Fruit fly (Drosophila melanogaster): ENCODE measurements around the gene CG13058.
A peak's percentile ranks its signal among the peaks of the same experiment; 100 is the strongest.

Gene CG13058

dm6 chr3L:16279987-16280454 lies 48.6 kb upstream of the CG13058 start, which contains the start of gene CG13064:
Gene CG13064, plus strand, starts transcription at chr3L:16280404.
- TF ChIP-seq CG10565 (GFP tag; optimal IDR thresholded peaks at IDR 0.05) (no peak), CG15269 (tag; optimal IDR thresholded peaks at IDR 0.05) (peak; percentile 27), CG32532 (GFP tag; IDR thresholded peaks at IDR 0.05) (no peak), CG12769 (tag; optimal IDR thresholded peaks at IDR 0.05) (peak; percentile 50), Abd-B (GFP tag; optimal IDR thresholded peaks at IDR 0.05) (no peak), oc (tag; optimal IDR thresholded peaks at IDR 0.05) (peak; percentile 56), chinmo (GFP tag; IDR thresholded peaks at IDR 0.05; ENCODE audit: partially characterized antibody) (0 out of 4 replicates have a peak, but pooled peaks have one; percentile 65), abd-A (tag; optimal IDR thresholded peaks at IDR 0.05) (peak; percentile 75), Hr78 (GFP tag; optimal IDR thresholded peaks at IDR 0.05) (peak in 1 of 2 experiments; percentile 87), Awh (GFP tag; IDR thresholded peaks at IDR 0.05) (peak; percentile 19; the same call in 1 of the 2 replicates), nom (GFP tag; optimal IDR thresholded peaks at IDR 0.05) (peak; percentile 8)

- TF ChIP-seq hkb (optimal IDR thresholded peaks at IDR 0.05) (no peak), hkb (GFP tag; IDR thresholded peaks at IDR 0.05) (no peak), nau (GFP tag; optimal IDR thresholded peaks at IDR 0.05) (no peak), CG16815 (GFP tag; optimal IDR thresholded peaks at IDR 0.05) (no peak), aop (GFP tag; IDR thresholded peaks at IDR 0.05) (no peak), kah (GFP tag; optimal IDR thresholded peaks at IDR 0.05) (no peak), CG33557 (GFP tag; optimal IDR thresholded peaks at IDR 0.05) (no peak), Hr39 (optimal IDR thresholded peaks at IDR 0.05) (no peak), CG5953 (GFP tag; IDR thresholded peaks at IDR 0.05) (no peak), PHDP (tag; optimal IDR thresholded peaks at IDR 0.05) (no peak), CG18262 (tag; optimal IDR thresholded peaks at IDR 0.05) (no peak), CG2678 (tag; optimal IDR thresholded peaks at IDR 0.05) (no peak), CG2202 (tag; optimal IDR thresholded peaks at IDR 0.05) (no peak), CG43689 (GFP tag; IDR thresholded peaks at IDR 0.05) (no peak), unpg (GFP tag; optimal IDR thresholded peaks at IDR 0.05) (no peak), pan (optimal IDR thresholded peaks at IDR 0.05) (no peak), pan (GFP tag; optimal IDR thresholded peaks at IDR 0.05 in 1 of 2, IDR thresholded peaks at IDR 0.05 in 1 of 2) (peak in 1 of 2 experiments; percentile 12), vvl (GFP tag; IDR thresholded peaks at IDR 0.05) (peak; percentile 52; the same call in 1 of the 2 replicates), CG13123 (GFP tag; optimal IDR thresholded peaks at IDR 0.05) (no peak), sd (tag; optimal IDR thresholded peaks at IDR 0.05) (peak; percentile 3), tna (GFP tag; IDR thresholded peaks at IDR 0.05; ENCODE audit: partially characterized antibody) (no peak)
Measured at dm6 chr3L:16281880-16282556, 46.6 kb upstream of the CG13058 start, which contains the start of gene CG13049. Gene CG13049, minus strand, starts transcription at chr3L:16281930.

DNA sequence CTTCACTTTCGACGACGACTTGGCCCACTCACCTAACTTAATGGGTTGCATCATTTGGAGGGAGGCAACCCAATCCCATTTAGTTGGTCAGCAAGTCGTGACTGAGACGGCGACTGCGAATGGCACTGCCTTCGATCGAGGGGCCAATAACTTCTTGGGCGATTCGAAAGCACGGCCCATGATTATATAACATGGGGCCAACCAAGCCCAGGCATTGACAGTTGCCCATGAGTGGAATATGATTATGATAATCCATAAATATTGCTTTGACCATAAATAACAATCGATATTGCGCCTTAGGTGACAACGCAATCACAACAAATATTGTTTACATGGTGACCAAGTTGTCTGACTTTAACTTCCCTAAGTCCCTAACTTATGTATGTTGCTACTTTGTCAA lies 44.8 kb upstream of the CG13058 start, which contains the start of gene CG13048:
TSS of gene CG13048 (minus strand) at position 101 of the 400 bp plus-strand sequence.
- peak; percentile 31 for TF ChIP-seq oc (tag; optimal IDR thresholded peaks at IDR 0.05)
- no peak for TF ChIP-seq TFAM (GFP tag; optimal IDR thresholded peaks at IDR 0.05)
- TF ChIP-seq CG4730 (GFP tag; IDR thresholded peaks at IDR 0.05), result no peak
- TF ChIP-seq Hr3 (GFP tag; optimal IDR thresholded peaks at IDR 0.05), result no peak
- no peak for TF ChIP-seq gce (GFP tag; IDR thresholded peaks at IDR 0.05)
- no peak for TF ChIP-seq schlank (tag; optimal IDR thresholded peaks at IDR 0.05)
- TF ChIP-seq E2f1 (GFP tag; IDR thresholded peaks at IDR 0.05), result no peak
- no peak for TF ChIP-seq tgo (GFP tag; IDR thresholded peaks at IDR 0.05)
- TF ChIP-seq CG16813 (GFP tag; IDR thresholded peaks at IDR 0.05; ENCODE audit: partially characterized antibody), result no peak
- peak in 1 of 2 experiments; percentile 85 for TF ChIP-seq Pdp1 (GFP tag; optimal IDR thresholded peaks at IDR 0.05)

Data from whole organism, embryonic.